Worm (Caenorhabditis elegans) whole organism, L3 larva: ENCODE results near the gene iff-2.

Experiments
- ZK546.5 ChIP-seq: sonication (generic microtip); optimal IDR thresholded peaks from 2 replicates; lab custom pipeline; 2017; ENCODE audit warnings: missing biosample characterization, missing genetic modification characterization
- ceh-28 ChIP-seq: fragments of 150-350 bp; optimal IDR thresholded peaks from 2 replicates; lab custom pipeline; 2014; ENCODE audit warnings: missing biosample characterization, missing genetic modification reagents, missing genetic modification characterization
- ceh-82 ChIP-seq: fragments of 150-350 bp; optimal IDR thresholded peaks from 2 replicates; lab custom pipeline; 2014; ENCODE audit warnings: missing biosample characterization, missing genetic modification characterization
- ceh-9 ChIP-seq: sonication (generic microtip); optimal IDR thresholded peaks from 2 replicates; lab custom pipeline; 2018; ENCODE audit warnings: missing biosample characterization, missing genetic modification characterization
- egl-27 ChIP-seq: sonication (generic microtip); optimal IDR thresholded peaks from 4 replicates; lab custom pipeline; 2017; ENCODE audit warnings: missing biosample characterization, missing genetic modification reagents, missing genetic modification characterization
- egl-5 ChIP-seq: fragments of 150-350 bp; optimal IDR thresholded peaks from 2 replicates; lab custom pipeline; 2017; ENCODE audit warnings: missing biosample characterization, missing genetic modification reagents, missing genetic modification characterization, inconsistent platforms
- elt-1 ChIP-seq: fragments of 150-350 bp; optimal IDR thresholded peaks from 2 replicates; lab custom pipeline; 2014; ENCODE audit warnings: missing biosample characterization, missing genetic modification characterization
- elt-2 ChIP-seq: sonication (generic microtip); optimal IDR thresholded peaks from 2 replicates; lab custom pipeline; 2016; ENCODE audit warnings: missing genetic modification reagents, mild to moderate bottlenecking, missing genetic modification characterization, missing compliant biosample characterization
- elt-3 ChIP-seq, 3 experiments: fragments of 150-350 bp in 1 of 3; sonication (generic microtip) in 2 of 3; optimal IDR thresholded peaks; 2 replicates in 2 of 3; 4 replicates in 1 of 3; lab custom pipeline; 2014 to 2017; ENCODE audit warnings: missing biosample characterization in 3 of 3, missing genetic modification characterization in 3 of 3
- eor-1 ChIP-seq, 2 experiments: fragments of 150-350 bp; optimal IDR thresholded peaks; 2 replicates each; lab custom pipeline; 2014 to 2018; ENCODE audit warnings: missing biosample characterization in 2 of 2, missing genetic modification characterization in 2 of 2
- fkh-10 ChIP-seq: sonication (generic microtip); optimal IDR thresholded peaks from 2 replicates; lab custom pipeline; 2017; ENCODE audit warnings: missing biosample characterization, missing genetic modification reagents, missing genetic modification characterization
- fos-1 ChIP-seq: fragments of 150-350 bp; optimal IDR thresholded peaks from 2 replicates; lab custom pipeline; 2014; ENCODE audit warnings: missing biosample characterization, missing genetic modification characterization
- hmg-11 ChIP-seq: sonication (generic microtip); optimal IDR thresholded peaks from 2 replicates; lab custom pipeline; 2016; ENCODE audit warnings: missing genetic modification characterization, missing compliant biosample characterization
- jun-1 ChIP-seq: fragments of 150-350 bp; optimal IDR thresholded peaks from 2 replicates; lab custom pipeline; 2014; ENCODE audit warnings: missing biosample characterization, missing genetic modification reagents, missing genetic modification characterization
- lin-15B ChIP-seq: fragments of 150-350 bp; optimal IDR thresholded peaks from 2 replicates; lab custom pipeline; 2014; ENCODE audit warnings: missing biosample characterization, missing genetic modification characterization
- lin-39 ChIP-seq: fragments of 150-350 bp; optimal IDR thresholded peaks from 2 replicates; lab custom pipeline; 2018; ENCODE audit warnings: missing biosample characterization, missing genetic modification reagents, missing genetic modification characterization
- lsy-12 ChIP-seq: sonication (generic microtip); optimal IDR thresholded peaks from 2 replicates; lab custom pipeline; 2016; ENCODE audit warnings: mild to moderate bottlenecking, missing genetic modification characterization, missing compliant biosample characterization
- mdl-1 ChIP-seq: fragments of 150-350 bp; optimal IDR thresholded peaks from 2 replicates; lab custom pipeline; 2014; ENCODE audit warnings: missing biosample characterization, missing genetic modification characterization
- mml-1 ChIP-seq: fragments of 150-350 bp; sonication (generic microtip); optimal IDR thresholded peaks from 3 replicates; lab custom pipeline; 2014; ENCODE audit warnings: missing biosample characterization, missing genetic modification characterization
- nfya-1 ChIP-seq: sonication (generic microtip); optimal IDR thresholded peaks from 2 replicates; lab custom pipeline; 2017; ENCODE audit warnings: missing genetic modification characterization, mild to moderate bottlenecking, missing compliant biosample characterization, antibody characterized with exemption, moderate library complexity; ENCODE audit not compliant: insufficient read depth
- nhr-11 ChIP-seq: fragments of 150-350 bp; optimal IDR thresholded peaks from 2 replicates; lab custom pipeline; 2014; ENCODE audit warnings: missing biosample characterization, missing genetic modification characterization
- nhr-237 ChIP-seq: fragments of 150-350 bp; optimal IDR thresholded peaks from 2 replicates; lab custom pipeline; 2014; ENCODE audit warnings: missing biosample characterization, missing genetic modification characterization
- nhr-25 ChIP-seq: sonication (generic microtip); optimal IDR thresholded peaks from 2 replicates; lab custom pipeline; 2017; ENCODE audit warnings: missing biosample characterization, missing genetic modification characterization
- nhr-43 ChIP-seq: sonication (generic microtip); optimal IDR thresholded peaks from 2 replicates; lab custom pipeline; 2016; ENCODE audit warnings: mild to moderate bottlenecking, missing genetic modification characterization, missing compliant biosample characterization; ENCODE audit not compliant: poor library complexity, severe bottlenecking
- nhr-67 ChIP-seq: fragments of 150-350 bp; optimal IDR thresholded peaks from 2 replicates; lab custom pipeline; 2014; ENCODE audit warnings: missing biosample characterization, missing genetic modification characterization
- nhr-76 ChIP-seq: fragments of 150-350 bp; sonication (generic microtip); optimal IDR thresholded peaks from 5 replicates; lab custom pipeline; 2014; ENCODE audit warnings: missing biosample characterization, missing genetic modification characterization
- pha-4 ChIP-seq: fragments of 150-350 bp; optimal IDR thresholded peaks from 2 replicates; lab custom pipeline; 2014; ENCODE audit warnings: missing biosample characterization, missing genetic modification reagents, missing genetic modification characterization
- sea-2 ChIP-seq: fragments of 150-350 bp; sonication (generic microtip); optimal IDR thresholded peaks from 4 replicates; lab custom pipeline; 2014; ENCODE audit warnings: missing biosample characterization, missing genetic modification reagents, missing genetic modification characterization
- skn-1 ChIP-seq: fragments of 150-350 bp; optimal IDR thresholded peaks from 2 replicates; lab custom pipeline; 2014; ENCODE audit warnings: missing biosample characterization, missing genetic modification characterization
- snpc-4 ChIP-seq: fragments of 150-350 bp; optimal IDR thresholded peaks from 2 replicates; lab custom pipeline; 2014; ENCODE audit warnings: missing biosample characterization, missing genetic modification characterization
- tbx-2 ChIP-seq: sonication (generic microtip); optimal IDR thresholded peaks from 2 replicates; lab custom pipeline; 2016; ENCODE audit warnings: mild to moderate bottlenecking, missing genetic modification characterization, missing compliant biosample characterization
- unc-39 ChIP-seq: sonication (generic microtip); optimal IDR thresholded peaks from 4 replicates; lab custom pipeline; 2017; ENCODE audit warnings: missing biosample characterization, missing genetic modification characterization
- unc-62 ChIP-seq: fragments of 150-350 bp; sonication (generic microtip); optimal IDR thresholded peaks from 4 replicates; lab custom pipeline; 2014; ENCODE audit warnings: missing biosample characterization, missing genetic modification reagents, missing genetic modification characterization
- zag-1 ChIP-seq: fragments of 150-350 bp; optimal IDR thresholded peaks from 2 replicates; lab custom pipeline; 2014; ENCODE audit warnings: missing biosample characterization, missing genetic modification characterization
- ztf-11 ChIP-seq: fragments of 150-350 bp; optimal IDR thresholded peaks from 2 replicates; lab custom pipeline; 2014; ENCODE audit warnings: missing biosample characterization, missing genetic modification characterization
- ztf-4 ChIP-seq: fragments of 150-350 bp; optimal IDR thresholded peaks from 2 replicates; lab custom pipeline; 2014; ENCODE audit warnings: missing biosample characterization, missing genetic modification characterization

The iff-2 gene

DNA sequence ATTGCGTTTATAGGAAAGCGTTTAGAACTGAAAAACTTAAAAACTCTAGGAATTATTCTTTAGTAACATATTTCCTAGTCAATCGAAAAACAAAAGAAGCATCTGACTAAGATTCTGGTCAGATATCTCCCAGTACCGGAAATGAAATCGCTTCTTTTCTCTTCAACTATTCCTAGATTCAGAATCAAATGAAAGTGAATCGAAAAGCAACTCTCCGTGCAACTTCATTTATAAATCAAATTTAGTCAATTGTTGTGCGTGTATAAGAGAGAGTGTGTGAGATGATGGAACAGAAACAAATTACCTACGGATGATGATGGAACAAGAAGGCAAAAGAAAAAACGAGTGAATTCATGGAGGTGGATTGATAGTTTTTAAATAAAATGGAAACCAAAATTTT, 2.0 kb downstream of the iff-2 start (continued):
- TF ChIP-seq unc-62 (GFP tag; lab: Kevin White, UChicago) (no peak), jun-1 (tag; lab: Kevin White, UChicago) (peak; percentile 17), pha-4 (tag; lab: Kevin White, UChicago) (no peak), nhr-67 (tag; lab: Kevin White, UChicago) (no peak), nhr-43 (tag; lab: Kevin White, UChicago) (no peak)

ce11 chrII:8556166-8556565, 5.0 kb downstream of the iff-2 start, which contains the start of gene glb-27:
TSS of gene glb-27 (minus strand) at chrII:8556266.
- TF ChIP-seq ztf-4 (tag; lab: Kevin White, UChicago), result no peak
- TF ChIP-seq egl-27 (tag; lab: Kevin White, UChicago), result no peak
- TF ChIP-seq ztf-11, result no peak
- TF ChIP-seq nhr-76 (tag; lab: Kevin White, UChicago), result no peak
- no peak for TF ChIP-seq nhr-237 (tag; lab: Kevin White, UChicago)
- TF ChIP-seq jun-1 (tag; lab: Kevin White, UChicago), result no peak
- TF ChIP-seq elt-3 (tag; optimal IDR thresholded peaks at IDR 0.05; lab: Kevin White, UChicago), result no peak
- no peak for TF ChIP-seq unc-39 (tag; lab: Kevin White, UChicago)
- no peak for TF ChIP-seq mdl-1
- TF ChIP-seq nhr-67 (tag; lab: Kevin White, UChicago), result no peak
- TF ChIP-seq elt-2 (tag; lab: Kevin White, UChicago), result no peak
- TF ChIP-seq ceh-82 (tag; lab: Kevin White, UChicago), result no peak
- no peak for TF ChIP-seq nhr-11 (tag; lab: Kevin White, UChicago)
- no peak for TF ChIP-seq sea-2 (GFP tag; lab: Kevin White, UChicago)

ce11 chrII:8554568-8554967, 6.6 kb downstream of the iff-2 start:
- TF ChIP-seq nhr-76 (tag; lab: Kevin White, UChicago) (no peak), elt-1 (no peak), fos-1 (no peak), lin-15B (tag; lab: Kevin White, UChicago) (no peak), ZK546.5 (tag; lab: Kevin White, UChicago) (no peak), egl-5 (tag; lab: Kevin White, UChicago) (no peak), egl-27 (tag; lab: Kevin White, UChicago) (no peak), ceh-82 (tag; lab: Kevin White, UChicago) (no peak), zag-1 (tag; lab: Kevin White, UChicago) (no peak), mml-1 (tag; lab: Kevin White, UChicago) (no peak), lsy-12 (tag; lab: Kevin White, UChicago) (no peak), hmg-11 (no peak)
- TF ChIP-seq, all 47 proteins: peak for 0

- TF ChIP-seq ztf-4 (tag; lab: Kevin White, UChicago) (no peak), fkh-10 (GFP tag; lab: Kevin White, UChicago) (peak; percentile 47)
Observed at ce11 chrII:8551100-8551499, 10.1 kb downstream of the iff-2 start.

ce11 chrII:8546975-8547374, 14.2 kb downstream of the iff-2 start:
- peak; percentile 70 for TF ChIP-seq nhr-43 (tag; lab: Kevin White, UChicago)
- peak; percentile 42 for TF ChIP-seq tbx-2
- peak; percentile 36 for TF ChIP-seq skn-1 (tag; lab: Kevin White, UChicago)
- TF ChIP-seq unc-62 (GFP tag; lab: Kevin White, UChicago), result no peak
- no peak for TF ChIP-seq eor-1 (tag; optimal IDR thresholded peaks at IDR 0.05; lab: Kevin White, UChicago)
- no peak for TF ChIP-seq ztf-11
- peak; percentile 52 for TF ChIP-seq nfya-1 (tag; lab: Kevin White, UChicago)
- peak; percentile 36 for TF ChIP-seq elt-2 (tag; lab: Kevin White, UChicago)
- no peak for TF ChIP-seq fkh-10 (GFP tag; lab: Kevin White, UChicago)
- peak; percentile 11 for TF ChIP-seq snpc-4 (tag; lab: Kevin White, UChicago)
- peak; percentile 54 for TF ChIP-seq lin-39 (tag; lab: Kevin White, UChicago)
- peak; percentile 40 for TF ChIP-seq nhr-25 (tag; lab: Kevin White, UChicago)
- no peak for TF ChIP-seq unc-39 (tag; lab: Kevin White, UChicago)
- TF ChIP-seq nhr-76 (tag; lab: Kevin White, UChicago), result no peak
- TF ChIP-seq egl-27 (tag; lab: Kevin White, UChicago), result peak; percentile 22
- peak; percentile 77 for TF ChIP-seq pha-4 (tag; lab: Kevin White, UChicago)
- no peak for TF ChIP-seq ceh-28 (tag; lab: Kevin White, UChicago)
- no peak for TF ChIP-seq nhr-237 (tag; lab: Kevin White, UChicago)
- no peak for TF ChIP-seq ceh-82 (tag; lab: Kevin White, UChicago)
- peak; percentile 17 for TF ChIP-seq jun-1 (tag; lab: Kevin White, UChicago)
- peak; percentile 22 for TF ChIP-seq lsy-12 (tag; lab: Kevin White, UChicago)
- no peak for TF ChIP-seq ceh-9 (tag; lab: Kevin White, UChicago)
- TF ChIP-seq elt-3 (tag; optimal IDR thresholded peaks at IDR 0.05; lab: Kevin White, UChicago), result no peak
- no peak for TF ChIP-seq elt-1
